Fruit fly (Drosophila melanogaster): Measurements from ENCODE around the gene CG10274.

- no peak for TF ChIP-seq CG12605 (GFP tag; IDR thresholded peaks at IDR 0.05)
- no peak for TF ChIP-seq Pif1A (GFP tag; optimal IDR thresholded peaks at IDR 0.05)
- TF ChIP-seq CG32121 (GFP tag; IDR thresholded peaks at IDR 0.05), result no peak
- no peak for TF ChIP-seq CG9948 (tag; optimal IDR thresholded peaks at IDR 0.05)
- no peak for TF ChIP-seq gl (tag; optimal IDR thresholded peaks at IDR 0.05)
- TF ChIP-seq CG17806 (tag; optimal IDR thresholded peaks at IDR 0.05), result no peak
- TF ChIP-seq Pif1B (GFP tag; optimal IDR thresholded peaks at IDR 0.05), result no peak
These were observed 19.6 kb downstream of the CG10274 start for dm6 chr3L:6161997-6162396.
